Fruit fly (Drosophila melanogaster): Measurements from ENCODE around the gene RnpS1.

RnpS1 gene

dm6 chr3R:9551013-9551658, 698 bp upstream of the RnpS1 start (continued):
- peak; percentile 56 for TF ChIP-seq CG4328 (GFP tag; optimal IDR thresholded peaks at IDR 0.05)
- no peak for TF ChIP-seq CG7839 (tag; optimal IDR thresholded peaks at IDR 0.05)
- TF ChIP-seq shn (GFP tag; optimal IDR thresholded peaks at IDR 0.05) = peak; percentile 37
- TF ChIP-seq CG9817 (tag; optimal IDR thresholded peaks at IDR 0.05) = no peak
- no peak for TF ChIP-seq rib (GFP tag; IDR thresholded peaks at IDR 0.05)
- no peak for TF ChIP-seq Tbp (GFP tag; optimal IDR thresholded peaks at IDR 0.05)
- TF ChIP-seq CG30403 (GFP tag; optimal IDR thresholded peaks at IDR 0.05) = no peak
- TF ChIP-seq bowl (GFP tag; IDR thresholded peaks at IDR 0.05) = no peak
- TF ChIP-seq CG2875 (GFP tag; optimal IDR thresholded peaks at IDR 0.05) = peak; percentile 55
- TF ChIP-seq GATAe (GFP tag; conservative IDR thresholded peaks at IDR 0.05) = no peak
- no peak for TF ChIP-seq Sox102F (GFP tag; optimal IDR thresholded peaks at IDR 0.05)
- TF ChIP-seq Sry-δ (GFP tag; optimal IDR thresholded peaks at IDR 0.05) = peak; percentile 27
- no peak for TF ChIP-seq Mad (GFP tag; optimal IDR thresholded peaks at IDR 0.05)
- peak; percentile 23 for TF ChIP-seq CG9437 (GFP tag; optimal IDR thresholded peaks at IDR 0.05)
- peak; percentile 52 for TF ChIP-seq CG6254 (GFP tag; optimal IDR thresholded peaks at IDR 0.05)
- TF ChIP-seq unc-4 (GFP tag; IDR thresholded peaks at IDR 0.05; ENCODE audit: partially characterized antibody) = no peak
- TF ChIP-seq Lpt (GFP tag; optimal IDR thresholded peaks at IDR 0.05) = no peak
- TF ChIP-seq Hr3 (GFP tag; optimal IDR thresholded peaks at IDR 0.05) = no peak
- no peak for TF ChIP-seq btn (GFP tag; optimal IDR thresholded peaks at IDR 0.05)
- peak; percentile 66 for TF ChIP-seq gro (GFP tag; optimal IDR thresholded peaks at IDR 0.05)
- TF ChIP-seq stc (GFP tag; IDR thresholded peaks at IDR 0.05) = no peak
- no peak for TF ChIP-seq Hsf (GFP tag; optimal IDR thresholded peaks at IDR 0.05)
- TF ChIP-seq cad (GFP tag; optimal IDR thresholded peaks at IDR 0.05) = no peak
- TF ChIP-seq Xrp1 (GFP tag; IDR thresholded peaks at IDR 0.05) = no peak
- no peak for TF ChIP-seq CG4820 (GFP tag; optimal IDR thresholded peaks at IDR 0.05)
- TF ChIP-seq dan (GFP tag; IDR thresholded peaks at IDR 0.05) = no peak
- TF ChIP-seq CG9609 (GFP tag; optimal IDR thresholded peaks at IDR 0.05) = no peak
- no peak for TF ChIP-seq pho (GFP tag; optimal IDR thresholded peaks at IDR 0.05)
- TF ChIP-seq pnt (GFP tag; optimal IDR thresholded peaks at IDR 0.05) = no peak

dm6 chr3R:9555334-9555974, 3.6 kb downstream of the RnpS1 start, which contains the start of the genes CG9386 and BckdhA:
TSS of gene CG9386 (minus strand) at chr3R:9555408.
TSS of gene BckdhA (plus strand) at chr3R:9555785.
- no peak for TF ChIP-seq CG18599 (GFP tag; optimal IDR thresholded peaks at IDR 0.05)
- no peak for TF ChIP-seq stc (GFP tag; IDR thresholded peaks at IDR 0.05)
- TF ChIP-seq CG2712 (tag; optimal IDR thresholded peaks at IDR 0.05) = peak; percentile 64
- peak; percentile 66 for TF ChIP-seq nmo (GFP tag; optimal IDR thresholded peaks at IDR 0.05)
- no peak for TF ChIP-seq CG16779 (GFP tag; IDR thresholded peaks at IDR 0.05)
- peak; percentile 54 for TF ChIP-seq cwo (GFP tag; optimal IDR thresholded peaks at IDR 0.05)
- no peak for TF ChIP-seq CG12769 (tag; optimal IDR thresholded peaks at IDR 0.05)
- TF ChIP-seq CG18619 (GFP tag; optimal IDR thresholded peaks at IDR 0.05) = peak; percentile 32
- TF ChIP-seq CG7745 (tag; optimal IDR thresholded peaks at IDR 0.05) = no peak
- TF ChIP-seq tio (GFP tag; optimal IDR thresholded peaks at IDR 0.05) = no peak
- peak; percentile 11 for TF ChIP-seq NC2β (GFP tag; optimal IDR thresholded peaks at IDR 0.05)
- peak; percentile 60 for TF ChIP-seq sug (tag; optimal IDR thresholded peaks at IDR 0.05)
- TF ChIP-seq CG34376 (GFP tag; optimal IDR thresholded peaks at IDR 0.05) = peak; percentile 46
- no peak for TF ChIP-seq CG10959 (GFP tag; IDR thresholded peaks at IDR 0.05)
- TF ChIP-seq lbe (GFP tag; optimal IDR thresholded peaks at IDR 0.05) = no peak
- TF ChIP-seq slbo (GFP tag; IDR thresholded peaks at IDR 0.05) = peak; percentile 71
- no peak for TF ChIP-seq wor (GFP tag; IDR thresholded peaks at IDR 0.05)
- no peak for TF ChIP-seq E2f1 (GFP tag; IDR thresholded peaks at IDR 0.05)
- TF ChIP-seq h (optimal IDR thresholded peaks at IDR 0.05) = no peak
- TF ChIP-seq tgo (GFP tag; IDR thresholded peaks at IDR 0.05) = peak; percentile 39; the same call in 1 of the 3 replicates
- no peak for TF ChIP-seq CG4404 (GFP tag; IDR thresholded peaks at IDR 0.05)
- TF ChIP-seq gro (GFP tag; optimal IDR thresholded peaks at IDR 0.05) = peak; percentile 45
- TF ChIP-seq CG1024 (GFP tag; IDR thresholded peaks at IDR 0.05) = no peak
- TF ChIP-seq zf30C (GFP tag; optimal IDR thresholded peaks at IDR 0.05) = no peak
- TF ChIP-seq ATbp (GFP tag; optimal IDR thresholded peaks at IDR 0.05) = no peak
